Worm (Caenorhabditis elegans): ENCODE results near the gene unc-103.

The unc-103 gene

ce11 chrIII:4102039-4102438 is 13.1 kb upstream of the unc-103 start:
- TF ChIP-seq fkh-10 (GFP tag; optimal IDR thresholded peaks at IDR 0.05) (no peak), php-3 (GFP tag; IDR thresholded peaks at IDR 0.05) (no peak), R02D3.7 (tag; optimal IDR thresholded peaks at IDR 0.05) (no peak), ceh-82 (tag; optimal IDR thresholded peaks at IDR 0.05) (no peak), nhr-76 (tag; optimal IDR thresholded peaks at IDR 0.05) (no peak), Y75B8A.6 (GFP tag; IDR thresholded peaks at IDR 0.05) (no peak), nhr-77 (tag; optimal IDR thresholded peaks at IDR 0.05) (no peak), lin-29 (GFP tag; IDR thresholded peaks at IDR 0.05) (no peak), egl-43 (GFP tag; IDR thresholded peaks at IDR 0.05) (no peak), ZK337.2 (GFP tag; IDR thresholded peaks at IDR 0.05) (no peak), tag-97 (GFP tag; IDR thresholded peaks at IDR 0.05) (no peak), saeg-2 (GFP tag; IDR thresholded peaks at IDR 0.05) (no peak)

- TF ChIP-seq unc-130 (GFP tag; optimal IDR thresholded peaks at IDR 0.05): no peak
- TF ChIP-seq daf-8 (GFP tag; IDR thresholded peaks at IDR 0.05): no peak
- TF ChIP-seq T20F7.1 (GFP tag; optimal IDR thresholded peaks at IDR 0.05): no peak
- no peak for TF ChIP-seq dmd-6 (GFP tag; IDR thresholded peaks at IDR 0.05)
- TF ChIP-seq ztf-11 (tag; optimal IDR thresholded peaks at IDR 0.05): no peak
- TF ChIP-seq ceh-62 (tag; optimal IDR thresholded peaks at IDR 0.05): no peak
- no peak for TF ChIP-seq ceh-20 (GFP tag; IDR thresholded peaks at IDR 0.05)
These were observed 12.0 kb upstream of the unc-103 start for ce11 chrIII:4103171-4103570.

ce11 chrIII:4106611-4107010 is 8.6 kb upstream of the unc-103 start:
- TF ChIP-seq aha-1 (tag) (peak; percentile 63), T20F7.1 (GFP tag; optimal IDR thresholded peaks at IDR 0.05) (no peak), unc-62 (GFP tag; optimal IDR thresholded peaks at IDR 0.05 in 1 of 2) (peak in 1 of 2 experiments; percentile 72), unc-62 (tag; optimal IDR thresholded peaks at IDR 0.05) (no peak)

DNA sequence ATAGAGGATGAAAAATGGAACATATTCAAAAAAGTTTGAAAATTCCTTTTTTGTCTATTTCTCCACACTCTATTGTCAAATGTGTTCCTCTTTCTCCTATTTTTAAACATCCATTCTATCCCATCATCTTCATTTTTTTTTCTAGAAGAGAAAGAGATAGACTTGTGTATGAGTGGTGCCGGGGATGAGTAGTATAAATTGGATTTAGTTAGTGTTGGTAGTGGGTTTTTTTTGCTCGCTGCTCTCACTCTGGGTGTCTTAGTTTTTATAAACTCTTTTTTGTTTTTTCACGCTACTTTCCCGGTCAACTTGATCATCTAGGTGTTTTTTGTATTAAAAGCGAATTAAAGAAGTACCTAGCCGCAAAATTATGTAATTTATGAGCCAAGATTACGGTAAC is 8.0 kb upstream of the unc-103 start:
- TF ChIP-seq Y75B8A.6 (GFP tag; IDR thresholded peaks at IDR 0.05) (no peak), ces-1 (GFP tag; optimal IDR thresholded peaks at IDR 0.05) (peak; percentile 57)

DNA sequence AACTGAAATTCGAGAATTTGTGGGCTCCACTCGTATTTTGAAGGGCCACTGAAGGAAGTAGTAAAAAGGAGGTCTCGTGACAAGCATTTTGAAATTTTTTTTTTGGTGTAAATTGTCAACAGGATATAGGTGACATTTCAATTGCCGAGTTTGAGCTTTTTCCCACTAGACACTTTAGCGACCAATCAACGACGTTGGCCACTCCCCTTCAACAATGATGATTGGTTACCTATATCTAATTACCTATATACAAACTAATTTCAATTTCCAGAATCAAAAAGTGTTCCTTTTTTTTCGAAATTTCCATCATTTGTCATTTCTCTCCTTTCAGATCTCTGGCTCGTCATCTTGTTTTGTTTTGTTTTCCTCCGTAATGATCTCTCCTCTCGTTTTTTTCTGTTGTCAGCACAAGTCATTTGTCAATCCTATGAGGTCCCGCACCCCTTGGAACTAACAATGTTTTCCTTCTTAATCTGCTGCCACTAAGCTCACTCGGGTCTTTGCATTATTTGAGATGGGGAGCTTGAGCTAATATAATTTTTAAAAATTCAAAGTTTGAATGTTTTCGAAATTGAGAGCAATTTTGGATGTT is 7.2 kb upstream of the unc-103 start:
- TF ChIP-seq ztf-7 (tag; optimal IDR thresholded peaks at IDR 0.05) (no peak), zip-2 (tag; optimal IDR thresholded peaks at IDR 0.05) (no peak), F26F4.8 (GFP tag; conservative IDR thresholded peaks at IDR 0.05) (no peak), attf-4 (tag; optimal IDR thresholded peaks at IDR 0.05) (no peak), nhr-28 (tag; optimal IDR thresholded peaks at IDR 0.05) (no peak), snpc-4 (tag; optimal IDR thresholded peaks at IDR 0.05) (no peak)

DNA sequence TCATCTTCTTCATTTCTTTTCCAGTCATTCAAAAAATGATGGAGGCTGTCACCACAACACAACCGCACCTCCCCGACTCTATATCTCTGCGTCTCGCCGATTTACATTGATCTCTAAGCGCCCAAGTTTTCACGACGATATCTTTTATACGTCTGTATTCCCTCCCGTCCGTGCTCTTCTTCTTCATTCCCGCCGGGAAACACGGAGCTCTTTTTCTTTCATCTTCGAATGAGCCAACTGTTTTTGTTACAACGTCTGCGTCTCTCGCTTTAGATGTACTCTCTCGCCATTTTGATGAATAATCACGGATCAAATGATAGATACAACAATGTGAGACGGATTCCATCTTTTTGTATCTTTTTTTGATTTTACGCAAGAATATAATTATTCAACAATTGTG is 1.6 kb upstream of the unc-103 start:
- peak in 1 of 2 experiments; percentile 70 for TF ChIP-seq unc-62 (GFP tag; optimal IDR thresholded peaks at IDR 0.05 in 1 of 2)
- no peak for TF ChIP-seq unc-62 (tag; optimal IDR thresholded peaks at IDR 0.05)
- peak; percentile 12 for TF ChIP-seq hlh-11 (tag; optimal IDR thresholded peaks at IDR 0.05)
- peak; percentile 26 for TF ChIP-seq nhr-11 (tag; optimal IDR thresholded peaks at IDR 0.05)
- TF ChIP-seq nhr-10 (tag; optimal IDR thresholded peaks at IDR 0.05): no peak
- TF ChIP-seq hmg-1.1 (GFP tag; IDR thresholded peaks at IDR 0.05): 0 out of 2 replicates have a peak, but pooled peaks have one; percentile 9
- peak in 1 of 2 experiments; percentile 26 for TF ChIP-seq daf-16 (GFP tag; optimal IDR thresholded peaks at IDR 0.05)
- TF ChIP-seq daf-16 (tag; optimal IDR thresholded peaks at IDR 0.05): no peak
- no peak for TF ChIP-seq hlh-30 (tag; optimal IDR thresholded peaks at IDR 0.05; ENCODE audit: insufficient read depth)

All from whole organism, L4 larva.